Worm (Caenorhabditis elegans): ENCODE results near the gene F07A11.5.

Gene F07A11.5

DNA sequence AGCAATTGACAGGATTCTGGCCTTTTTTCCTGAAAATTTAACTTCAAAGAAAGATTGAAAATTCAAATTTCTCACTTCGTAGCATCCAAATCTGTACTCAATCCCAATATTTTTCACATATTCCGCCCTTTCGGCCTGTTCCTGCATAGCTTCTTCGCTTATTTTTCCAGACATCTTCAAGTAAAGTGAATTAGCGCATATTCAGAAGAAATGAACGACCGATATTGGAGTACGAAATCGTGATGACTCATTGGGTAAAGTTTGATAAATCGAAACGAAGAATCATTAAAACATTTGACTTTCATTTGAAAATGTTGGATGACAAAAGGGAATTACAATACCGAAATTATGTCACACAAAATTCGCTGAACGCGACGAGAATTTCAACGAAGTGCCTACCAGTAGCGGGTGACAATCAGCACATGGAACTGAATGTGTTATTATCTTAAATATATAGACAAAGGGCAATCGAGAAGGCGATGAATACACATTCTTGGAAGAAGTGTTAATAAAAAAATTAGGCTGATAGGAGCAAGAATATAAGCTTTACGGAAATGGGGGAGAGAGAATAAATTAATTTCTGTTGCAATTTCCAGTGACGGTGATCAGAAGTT is 39.0 kb downstream of the F07A11.5 start, which contains the start of gene coa-7:
TSS of gene coa-7 (minus strand) at position 174 of the 614 bp plus-strand sequence.
- TF ChIP-seq unc-62 (GFP tag; optimal IDR thresholded peaks at IDR 0.05 in 1 of 2) (peak in 1 of 2 experiments; percentile 72), unc-62 (tag; optimal IDR thresholded peaks at IDR 0.05) (no peak), ctbp-1 (GFP tag; IDR thresholded peaks at IDR 0.05) (peak; percentile 64; the same call in 1 of the 2 replicates), pha-4 (GFP tag; IDR thresholded peaks at IDR 0.05) (peak; percentile 37; the same call in 1 of the 2 replicates), pha-4 (tag; optimal IDR thresholded peaks at IDR 0.05) (no peak), lin-38 (GFP tag; IDR thresholded peaks at IDR 0.05) (peak; percentile 36; the same call in 1 of the 2 replicates), Y75B8A.6 (GFP tag; IDR thresholded peaks at IDR 0.05) (no peak), lin-1 (GFP tag; IDR thresholded peaks at IDR 0.05) (no peak), Y48G9A.11 (GFP tag; IDR thresholded peaks at IDR 0.05) (peak; percentile 6; the same call in 1 of the 2 replicates), F49E8.2 (tag; optimal IDR thresholded peaks at IDR 0.05; ENCODE audit: borderline replicate concordance) (peak; percentile 22), T26A8.4 (GFP tag; IDR thresholded peaks at IDR 0.05) (0 out of 2 replicates have a peak, but pooled peaks have one; percentile 19), ama-1 (optimal IDR thresholded peaks at IDR 0.05) (peak; percentile 78)

- TF ChIP-seq set-16 (GFP tag; IDR thresholded peaks at IDR 0.05) (peak; percentile 87), mxl-2 (GFP tag; conservative IDR thresholded peaks at IDR 0.05) (no peak)
These were observed 40.0 kb downstream of the F07A11.5 start for ce11 chrII:11652125-11652524.

DNA sequence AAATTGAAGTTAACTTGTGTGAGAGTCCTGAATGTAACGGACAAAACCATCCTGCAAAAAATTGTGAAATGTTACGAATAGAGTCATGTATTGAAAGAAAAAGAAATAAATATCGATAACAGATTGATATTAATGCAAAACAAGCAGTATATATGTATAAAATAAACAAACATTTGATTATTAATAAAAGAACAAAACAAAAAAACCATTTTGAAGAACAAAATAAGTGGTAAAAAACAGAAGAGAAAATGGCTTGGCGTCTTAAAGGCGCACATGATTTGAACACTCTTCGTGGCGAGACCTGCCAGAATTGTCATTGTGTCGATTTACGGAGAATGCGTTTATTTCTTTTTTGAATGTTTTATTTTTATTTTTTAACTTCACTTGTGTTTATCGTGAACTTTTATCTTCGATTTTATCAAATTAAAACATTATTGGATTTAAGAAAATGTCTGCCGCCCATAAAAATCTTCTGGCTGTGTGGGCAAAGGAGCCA is 40.6 kb downstream of the F07A11.5 start, which contains the start of the genes rad-23 and rpn-12:
TSS of gene rad-23 (minus strand) at position 51 of the 496 bp plus-strand sequence.
TSS of gene rpn-12 (plus strand) at position 446 of the 496 bp plus-strand sequence.
- TF ChIP-seq ceh-32 (tag; optimal IDR thresholded peaks at IDR 0.05; ENCODE audit: poor library complexity) (no peak), ztf-7 (tag; optimal IDR thresholded peaks at IDR 0.05) (no peak), snpc-1.2 (GFP tag; IDR thresholded peaks at IDR 0.05) (no peak), nhr-11 (tag; optimal IDR thresholded peaks at IDR 0.05) (no peak), dve-1 (tag; optimal IDR thresholded peaks at IDR 0.05; ENCODE audit: insufficient read depth) (peak; percentile 44), pha-4 (GFP tag; IDR thresholded peaks at IDR 0.05) (no peak), pha-4 (tag; optimal IDR thresholded peaks at IDR 0.05) (peak; percentile 75), nhr-42 (GFP tag; IDR thresholded peaks at IDR 0.05) (no peak), hif-1 (tag; optimal IDR thresholded peaks at IDR 0.05) (peak in 1 of 2 experiments; percentile 18), daf-16 (GFP tag; optimal IDR thresholded peaks at IDR 0.05) (no peak), daf-16 (tag; optimal IDR thresholded peaks at IDR 0.05) (peak; percentile 72), mdl-1 (tag; optimal IDR thresholded peaks at IDR 0.05) (peak in 1 of 2 experiments; percentile 27), lin-13 (GFP tag; optimal IDR thresholded peaks at IDR 0.05) (peak; percentile 32), ceh-82 (tag; optimal IDR thresholded peaks at IDR 0.05) (no peak), mes-2 (tag; optimal IDR thresholded peaks at IDR 0.05; ENCODE audit: poor library complexity, severe bottlenecking) (peak; percentile 74), lsy-2 (tag; optimal IDR thresholded peaks at IDR 0.05) (peak in 1 of 2 experiments; percentile 90), cey-2 (tag; optimal IDR thresholded peaks at IDR 0.05; ENCODE audit: borderline replicate concordance, insufficient read depth) (no peak), hlh-30 (tag; optimal IDR thresholded peaks at IDR 0.05; ENCODE audit: insufficient read depth) (peak; percentile 85), dpl-1 (GFP tag; optimal IDR thresholded peaks at IDR 0.05) (peak; percentile 71), nhr-28 (tag; optimal IDR thresholded peaks at IDR 0.05) (peak; percentile 34), rbr-2 (tag; optimal IDR thresholded peaks at IDR 0.05) (peak; percentile 1), nhr-25 (tag; optimal IDR thresholded peaks at IDR 0.05; ENCODE audit: borderline replicate concordance, insufficient read depth) (peak; percentile 39), R02D3.7 (tag; optimal IDR thresholded peaks at IDR 0.05) (peak; percentile 81), nhr-6 (tag; optimal IDR thresholded peaks at IDR 0.05) (peak; percentile 24), hlh-11 (tag; optimal IDR thresholded peaks at IDR 0.05) (peak; percentile 14), attf-4 (tag; optimal IDR thresholded peaks at IDR 0.05) (no peak), unc-130 (GFP tag; optimal IDR thresholded peaks at IDR 0.05) (no peak), nhr-77 (tag; optimal IDR thresholded peaks at IDR 0.05) (peak; percentile 64), aha-1 (tag) (peak; percentile 65)

All from whole organism, L4 larva.